Fruit fly (Drosophila melanogaster) whole organism, pupa: ENCODE results near the gene PpD3.
A peak's percentile ranks its signal among the peaks of the same experiment; 100 is the strongest.

Experiments
- CG10348 ChIP-seq: fragments of 200-800 bp; sonication (Bioruptor generic); IDR thresholded peaks from 2 replicates; pipeline ENCODE4 v1.3.6; 2022; ENCODE audit warnings: missing biosample characterization, missing genetic modification characterization
- CG12605 ChIP-seq: fragments of 200-800 bp; sonication (Bioruptor generic); IDR thresholded peaks from 2 replicates; pipeline ENCODE4 v1.3.6; 2022; ENCODE audit warnings: missing biosample characterization, missing genetic modification characterization
- CG13204 ChIP-seq: fragments of 200-800 bp; sonication (Bioruptor generic); optimal IDR thresholded peaks from 2 replicates; lab custom pipeline; 2018; ENCODE audit warnings: missing biosample characterization, mild to moderate bottlenecking, missing genetic modification characterization, moderate library complexity
- CG14655 ChIP-seq: fragments of 200-800 bp; sonication (Bioruptor generic); optimal IDR thresholded peaks from 3 replicates; lab custom pipeline; 2017; ENCODE audit warnings: mild to moderate bottlenecking, missing biosample characterization, missing genetic modification reagents, missing genetic modification characterization
- CG15710 ChIP-seq: fragments of 200-800 bp; sonication (Bioruptor generic); optimal IDR thresholded peaks from 2 replicates; lab custom pipeline; 2018; ENCODE audit warnings: missing biosample characterization, mild to moderate bottlenecking, missing genetic modification characterization, moderate library complexity
- CG17806 ChIP-seq: fragments of 200-800 bp; sonication (Bioruptor generic); optimal IDR thresholded peaks from 2 replicates; lab custom pipeline; 2018; ENCODE audit warnings: missing biosample characterization, mild to moderate bottlenecking, missing genetic modification characterization, moderate library complexity
- CG32121 ChIP-seq: fragments of 200-800 bp; sonication (Bioruptor generic); IDR thresholded peaks from 2 replicates; pipeline ENCODE4 v1.3.6; 2022; ENCODE audit warnings: missing biosample characterization, missing genetic modification characterization
- CG34367 ChIP-seq: fragments of 200-800 bp; sonication (Bioruptor generic); optimal IDR thresholded peaks from 2 replicates; lab custom pipeline; 2018; ENCODE audit warnings: missing biosample characterization, mild to moderate bottlenecking, missing genetic modification characterization
- CG4496 ChIP-seq: fragments of 200-800 bp; sonication (Bioruptor generic); IDR thresholded peaks from 3 replicates; pipeline ENCODE4 v1.3.6; 2022; ENCODE audit warnings: missing biosample characterization, missing genetic modification characterization
- CG8159 ChIP-seq: fragments of 200-800 bp; sonication (Bioruptor generic); optimal IDR thresholded peaks from 3 replicates; lab custom pipeline; 2018; ENCODE audit warnings: missing biosample characterization, mild to moderate bottlenecking, missing genetic modification characterization, moderate library complexity
- CG8301 ChIP-seq: fragments of 200-800 bp; sonication (Bioruptor generic); optimal IDR thresholded peaks from 2 replicates; lab custom pipeline; 2018; ENCODE audit warnings: missing biosample characterization, mild to moderate bottlenecking, missing genetic modification characterization
- CG9948 ChIP-seq: fragments of 200-800 bp; sonication (Bioruptor generic); optimal IDR thresholded peaks from 2 replicates; lab custom pipeline; 2018; ENCODE audit warnings: missing biosample characterization, mild to moderate bottlenecking, missing genetic modification characterization, moderate library complexity
- D1 ChIP-seq: fragments of 200-800 bp; sonication (Bioruptor generic); optimal IDR thresholded peaks from 2 replicates; lab custom pipeline; 2018; ENCODE audit warnings: missing biosample characterization, mild to moderate bottlenecking, missing genetic modification characterization, moderate library complexity
- EcR ChIP-seq: fragments of 200-800 bp; sonication (Bioruptor generic); optimal IDR thresholded peaks from 3 replicates; lab custom pipeline; 2019; ENCODE audit warnings: missing biosample characterization, missing genetic modification characterization, mild to moderate bottlenecking, moderate library complexity, missing genetic modification reagents
- Ets98B ChIP-seq: fragments of 200-800 bp; sonication (Bioruptor generic); IDR thresholded peaks from 2 replicates; pipeline ENCODE4 v1.3.6; 2022; ENCODE audit warnings: missing biosample characterization, missing genetic modification characterization
- Pif1A ChIP-seq: fragments of 200-800 bp; sonication (Bioruptor generic); optimal IDR thresholded peaks from 3 replicates; lab custom pipeline; 2016; ENCODE audit warnings: missing biosample characterization, missing genetic modification characterization
- Pif1B ChIP-seq: fragments of 200-800 bp; sonication (Bioruptor generic); optimal IDR thresholded peaks from 3 replicates; lab custom pipeline; 2016; ENCODE audit warnings: missing biosample characterization, missing genetic modification characterization
- Snoo ChIP-seq: fragments of 200-800 bp; sonication (Bioruptor generic); optimal IDR thresholded peaks from 3 replicates; lab custom pipeline; 2017; ENCODE audit warnings: missing biosample characterization, mild to moderate bottlenecking, missing genetic modification characterization, inconsistent platforms
- fd96Ca ChIP-seq: fragments of 200-800 bp; sonication (Bioruptor generic); IDR thresholded peaks from 3 replicates; pipeline ENCODE4 v1.3.6; 2022; ENCODE audit warnings: missing biosample characterization, missing genetic modification characterization
- gl ChIP-seq: fragments of 200-800 bp; sonication (Bioruptor generic); optimal IDR thresholded peaks from 2 replicates; lab custom pipeline; 2018; ENCODE audit warnings: missing biosample characterization, mild to moderate bottlenecking, missing genetic modification characterization
- rn ChIP-seq: fragments of 200-800 bp; sonication (Bioruptor generic); IDR thresholded peaks from 2 replicates; pipeline ENCODE4 v1.3.6; 2022; ENCODE audit warnings: missing biosample characterization, missing genetic modification characterization

PpD3 gene

DNA sequence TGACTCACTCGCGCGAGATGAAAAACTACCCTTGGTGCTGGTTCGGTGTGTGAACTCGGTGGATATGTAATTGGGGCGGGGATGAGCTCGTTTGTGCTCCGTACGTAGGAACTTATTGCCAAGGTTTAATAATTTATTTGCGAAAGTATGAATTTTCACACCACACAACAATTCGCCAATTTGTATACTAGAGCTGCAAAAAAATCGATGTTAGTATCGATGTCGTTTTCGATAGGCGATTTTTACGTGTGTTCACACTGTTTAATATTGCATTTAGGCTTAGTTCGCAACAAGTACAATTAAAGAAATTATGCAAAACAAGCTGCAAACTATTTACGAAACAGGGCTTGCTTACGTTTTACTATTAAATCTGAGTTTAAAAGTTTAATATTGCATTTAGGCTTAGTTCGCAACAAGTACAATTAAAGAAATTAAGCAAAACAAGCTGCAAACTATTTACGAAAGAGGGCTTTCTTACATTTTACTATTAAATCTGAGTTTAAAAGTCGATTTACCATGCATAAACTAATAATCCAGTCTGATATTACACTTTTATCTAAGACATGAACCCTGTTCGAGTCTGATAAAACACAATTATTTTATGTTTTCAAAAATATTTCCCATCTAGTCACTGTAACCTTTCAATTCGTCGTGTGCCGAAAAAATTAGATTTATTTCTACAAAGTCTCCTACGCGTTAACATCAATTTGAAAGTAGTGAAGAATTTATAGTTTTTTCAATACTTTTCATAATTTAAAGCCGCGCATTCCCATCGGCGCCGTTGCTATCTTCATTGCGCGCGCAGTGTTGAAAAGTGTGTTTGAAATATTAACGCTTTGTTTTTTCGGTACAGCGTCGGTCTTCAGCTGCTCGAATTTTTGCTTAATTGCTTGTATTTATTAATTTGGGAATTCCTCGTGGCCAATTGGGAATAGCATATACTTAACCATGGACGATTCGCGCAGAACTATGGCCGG lies 15.6 kb downstream of the PpD3 start, which contains the start of the genes Snap24 and CG8478:
Gene Snap24, minus strand, starts transcription at position 196 of the 977 bp plus-strand sequence.
Gene CG8478, plus strand, starts transcription at position 696 of the 977 bp plus-strand sequence.
- TF ChIP-seq CG9948, result peak; percentile 28
- TF ChIP-seq gl, result no peak
- peak; percentile 12 for TF ChIP-seq Snoo (tag; lab: Kevin White, UChicago)
- TF ChIP-seq, all 21 proteins: peak for 2

DNA sequence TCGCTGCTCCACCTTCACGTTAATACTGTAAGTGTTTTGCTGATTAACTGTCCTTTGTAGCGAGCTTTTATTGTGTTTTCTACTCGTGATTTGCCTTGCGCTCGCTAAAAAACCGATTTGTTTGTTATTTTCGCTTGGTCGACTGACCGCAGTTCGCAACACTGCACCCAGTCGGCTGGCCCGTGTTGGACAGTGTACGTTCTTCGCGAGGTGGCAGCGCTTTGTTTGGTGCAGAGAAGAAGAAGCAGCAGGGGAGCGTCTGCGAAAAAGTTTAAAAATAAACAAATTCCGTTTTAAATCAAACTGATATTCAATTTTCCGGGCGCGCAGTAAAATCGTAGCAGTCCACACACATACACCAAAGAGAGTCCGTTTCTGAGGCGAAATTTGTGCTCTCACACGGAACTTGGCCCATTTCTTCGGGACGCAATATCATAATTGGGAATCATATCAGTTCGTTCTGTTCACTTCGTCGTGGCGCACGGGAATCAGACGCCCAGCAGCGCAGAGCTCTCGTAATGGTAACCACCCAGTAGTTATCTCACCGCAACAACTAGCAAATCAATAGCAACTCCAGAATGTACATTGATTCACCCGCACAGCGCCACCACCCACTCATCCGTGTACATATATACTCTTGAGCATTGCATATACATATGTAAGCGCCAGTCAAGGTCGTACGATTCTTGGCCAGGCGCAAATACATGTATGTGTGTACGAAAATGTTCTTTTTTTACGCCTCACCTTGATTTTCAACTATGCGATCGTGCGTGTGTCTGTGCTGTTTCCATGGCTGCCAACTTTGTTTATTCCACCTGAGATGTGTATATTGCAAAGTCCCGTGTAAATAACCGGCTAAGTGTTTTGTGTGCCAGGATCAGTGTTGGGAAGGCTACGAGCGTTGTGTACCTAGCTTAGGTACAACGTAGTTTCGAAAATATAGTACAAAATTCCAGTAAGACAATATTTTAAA lies 20.2 kb downstream of the PpD3 start, which contains the start of gene Naa80:
Gene Naa80, plus strand, starts transcription at position 215 of the 973 bp plus-strand sequence.
- no peak for TF ChIP-seq CG14655 (GFP tag; lab: Kevin White, UChicago)
- peak; percentile 44 for TF ChIP-seq Snoo (tag; lab: Kevin White, UChicago)
- peak; percentile 37; the same call in 1 of the 3 replicates for TF ChIP-seq CG4496 (GFP tag; lab: Robert Waterston, UW)
- TF ChIP-seq CG8301, result peak; percentile 32
- no peak for TF ChIP-seq CG32121 (GFP tag; lab: Robert Waterston, UW)
- no peak for TF ChIP-seq CG9948
- TF ChIP-seq CG34367 (tag; lab: Kevin White, UChicago), result peak; percentile 57
- TF ChIP-seq CG10348 (GFP tag; lab: Robert Waterston, UW), result no peak
- TF ChIP-seq CG17806 (tag; lab: Kevin White, UChicago), result peak; percentile 8
- TF ChIP-seq Pif1B (GFP tag; lab: Kevin White, UChicago), result no peak
- no peak for TF ChIP-seq CG13204
- TF ChIP-seq Ets98B (GFP tag; lab: Robert Waterston, UW), result peak; percentile 52
- TF ChIP-seq rn (GFP tag; lab: Robert Waterston, UW), result peak; percentile 48; the same call in 1 of the 2 replicates
- peak; percentile 15 for TF ChIP-seq CG8159 (tag; lab: Kevin White, UChicago)
- peak; percentile 79 for TF ChIP-seq EcR (GFP tag; lab: Kevin White, UChicago)
- TF ChIP-seq Pif1A, result peak; percentile 80
- peak; percentile 41 for TF ChIP-seq CG15710 (tag; lab: Kevin White, UChicago)
- TF ChIP-seq D1 (tag; lab: Kevin White, UChicago), result no peak
- TF ChIP-seq CG12605 (GFP tag; lab: Robert Waterston, UW), result no peak
- peak; percentile 62 for TF ChIP-seq gl
- TF ChIP-seq fd96Ca (GFP tag; lab: Robert Waterston, UW), result 0 out of 3 replicates have a peak, but pooled peaks have one; percentile 39

DNA sequence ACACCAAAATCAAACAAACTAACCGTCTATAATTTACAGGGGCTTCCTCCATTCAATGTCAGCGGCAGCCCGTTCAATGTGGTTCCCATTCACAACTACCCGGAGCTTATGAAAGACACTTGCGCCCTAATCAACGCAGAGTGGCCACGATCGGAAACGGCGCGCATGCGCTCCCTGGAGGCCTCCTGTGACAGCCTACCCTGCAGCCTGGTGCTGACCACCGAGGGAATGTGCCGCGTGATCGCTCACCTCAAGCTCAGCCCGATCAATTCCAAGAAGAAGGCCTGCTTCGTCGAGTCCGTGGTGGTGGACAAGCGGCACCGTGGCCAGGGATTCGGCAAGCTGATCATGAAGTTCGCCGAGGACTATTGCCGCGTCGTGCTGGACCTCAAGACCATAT lies 21.2 kb downstream of the PpD3 start, which contains the start of gene MED6:
Gene MED6, minus strand, starts transcription at position 101 of the 400 bp plus-strand sequence.
- TF ChIP-seq CG34367 (tag; lab: Kevin White, UChicago), result no peak
- TF ChIP-seq CG13204, result no peak
- no peak for TF ChIP-seq CG8159 (tag; lab: Kevin White, UChicago)
- TF ChIP-seq CG17806 (tag; lab: Kevin White, UChicago), result no peak
- no peak for TF ChIP-seq CG15710 (tag; lab: Kevin White, UChicago)
- no peak for TF ChIP-seq CG12605 (GFP tag; lab: Robert Waterston, UW)
- TF ChIP-seq gl, result no peak
- no peak for TF ChIP-seq Snoo (tag; lab: Kevin White, UChicago)
- TF ChIP-seq Pif1B (GFP tag; lab: Kevin White, UChicago), result no peak
- TF ChIP-seq EcR (GFP tag; lab: Kevin White, UChicago), result no peak

DNA sequence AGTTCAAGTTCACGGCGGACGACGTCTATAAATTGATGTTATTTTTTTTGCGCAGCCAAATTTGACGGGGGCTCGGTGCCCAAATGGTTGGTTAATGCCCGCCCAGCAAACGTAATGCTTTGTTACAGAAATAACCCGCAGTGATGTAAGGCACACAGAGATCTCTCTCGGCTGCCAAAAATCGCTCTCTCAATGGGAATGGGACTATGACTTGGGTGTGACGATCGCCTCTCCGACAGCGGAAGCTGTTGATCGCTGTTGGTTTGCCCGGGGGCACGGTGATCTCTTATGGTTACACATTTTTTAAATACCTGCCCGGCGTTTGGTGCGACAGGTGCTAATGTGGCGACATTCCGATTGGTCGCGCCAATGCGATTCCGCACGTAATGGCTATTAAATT lies 22.5 kb downstream of the PpD3 start:
- TF ChIP-seq CG12605 (GFP tag; lab: Robert Waterston, UW), result no peak
- peak; percentile 46; the same call in 1 of the 2 replicates for TF ChIP-seq CG32121 (GFP tag; lab: Robert Waterston, UW)

DNA sequence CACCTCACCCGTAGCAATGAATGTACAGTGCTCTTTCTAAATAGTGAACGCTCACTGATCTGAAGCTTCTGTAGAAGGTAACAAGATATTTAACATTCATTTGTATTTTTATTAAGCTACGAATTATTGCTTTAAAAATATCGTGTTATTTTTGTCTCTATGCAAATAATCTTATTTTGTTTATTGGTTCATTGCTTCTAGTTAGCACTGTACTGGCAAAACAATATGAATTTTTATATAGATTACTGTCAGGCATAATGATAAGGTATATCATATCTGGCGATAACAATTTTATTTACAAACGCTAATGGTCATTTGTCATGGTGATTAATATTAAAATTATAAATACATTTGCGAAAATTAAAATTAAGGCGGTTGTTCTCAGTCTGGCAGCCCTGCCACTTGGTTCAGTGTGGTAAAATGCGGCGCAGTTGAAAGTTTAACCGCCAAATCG lies 23.9 kb downstream of the PpD3 start, which contains the start of gene CG9471:
Gene CG9471, minus strand, starts transcription at position 24 of the 454 bp plus-strand sequence.
- TF ChIP-seq CG34367 (tag; lab: Kevin White, UChicago) (peak; percentile 89), CG8301 (peak; percentile 91), CG17806 (tag; lab: Kevin White, UChicago) (peak; percentile 93), rn (GFP tag; lab: Robert Waterston, UW) (peak; percentile 82), CG14655 (GFP tag; lab: Kevin White, UChicago) (no peak), Pif1A (peak; percentile 95), D1 (tag; lab: Kevin White, UChicago) (no peak), CG15710 (tag; lab: Kevin White, UChicago) (peak; percentile 91), gl (peak; percentile 77), Pif1B (GFP tag; lab: Kevin White, UChicago) (peak; percentile 93), CG8159 (tag; lab: Kevin White, UChicago) (peak; percentile 91), CG10348 (GFP tag; lab: Robert Waterston, UW) (peak; percentile 59), CG13204 (no peak), CG4496 (GFP tag; lab: Robert Waterston, UW) (peak; percentile 97), EcR (GFP tag; lab: Kevin White, UChicago) (peak; percentile 25), CG12605 (GFP tag; lab: Robert Waterston, UW) (peak; percentile 94), CG32121 (GFP tag; lab: Robert Waterston, UW) (peak; percentile 91), Ets98B (GFP tag; lab: Robert Waterston, UW) (peak; percentile 95), Snoo (tag; lab: Kevin White, UChicago) (peak; percentile 92), fd96Ca (GFP tag; lab: Robert Waterston, UW) (peak; percentile 42; the same call in 1 of the 3 replicates), CG9948 (peak; percentile 89)
